Worm (Caenorhabditis elegans): ENCODE results near the gene F59D12.3.
A peak's percentile ranks its signal among the peaks of the same experiment; 100 is the strongest.

Gene F59D12.3

DNA sequence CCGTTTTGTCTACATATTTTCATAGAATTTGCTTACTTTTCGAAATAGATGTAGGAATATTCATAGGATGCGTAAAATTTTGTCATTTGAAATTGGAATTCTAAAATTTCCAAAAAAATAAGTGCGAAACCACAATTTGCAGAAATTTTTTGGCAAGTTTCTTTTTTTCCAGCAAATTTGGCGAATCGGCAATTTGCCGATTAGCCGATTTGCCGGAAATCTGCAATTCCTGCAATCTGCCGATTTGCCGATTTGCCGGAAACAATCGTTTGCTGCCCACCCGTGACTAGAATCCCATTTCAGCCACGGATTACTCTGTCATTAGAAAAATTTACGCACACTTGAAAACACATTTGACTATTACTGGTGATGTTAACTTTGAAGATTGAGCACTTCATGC is 46.5 kb downstream of the F59D12.3 start:
- TF ChIP-seq Y55F3AM.14 (GFP tag; optimal IDR thresholded peaks at IDR 0.05) (no peak), sma-9 (GFP tag; optimal IDR thresholded peaks at IDR 0.05) (peak; percentile 0), sma-9 (tag; optimal IDR thresholded peaks at IDR 0.05) (no peak)

DNA sequence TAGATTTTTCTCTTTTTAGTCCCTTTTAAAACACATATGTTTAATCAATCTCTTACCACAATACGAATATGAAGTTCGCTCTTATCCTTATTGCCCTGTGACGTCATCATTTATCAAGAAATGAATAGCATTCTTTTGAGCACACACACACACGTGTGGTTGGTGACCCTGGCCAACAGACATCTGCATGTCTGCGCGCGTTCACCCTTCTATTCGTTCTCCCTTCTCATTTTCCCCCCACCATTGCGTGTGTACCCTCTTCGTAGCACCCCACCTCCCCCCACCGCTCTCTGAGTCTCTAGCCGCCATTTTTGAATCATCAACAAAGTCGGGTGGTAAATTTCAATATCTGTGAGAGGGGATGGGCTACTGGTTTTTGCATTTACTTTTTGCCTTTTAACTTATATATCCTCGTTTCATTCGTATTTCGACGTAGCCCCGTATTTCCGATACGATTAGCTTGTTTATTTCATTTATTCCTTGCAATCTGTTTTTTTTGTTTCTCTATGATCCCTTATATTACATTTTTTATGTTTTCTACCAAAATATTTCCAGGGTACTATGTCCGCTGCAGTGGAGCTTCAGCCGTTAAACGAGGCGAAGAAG is 50.2 kb downstream of the F59D12.3 start, which contains the start of gene ent-2:
Gene ent-2, plus strand, starts transcription at position 556 of the 606 bp plus-strand sequence.
- TF ChIP-seq lin-39 (tag; optimal IDR thresholded peaks at IDR 0.05) (no peak), nhr-25 (tag; optimal IDR thresholded peaks at IDR 0.05) (no peak), ztf-1 (GFP tag; conservative IDR thresholded peaks at IDR 0.05) (no peak), nhr-12 (tag; optimal IDR thresholded peaks at IDR 0.05) (no peak), nhr-10 (tag; optimal IDR thresholded peaks at IDR 0.05) (no peak), ama-1 (optimal IDR thresholded peaks at IDR 0.05) (no peak), unc-55 (GFP tag; optimal IDR thresholded peaks at IDR 0.05) (peak; percentile 52), sma-3 (GFP tag; optimal IDR thresholded peaks at IDR 0.05) (no peak), lin-11 (tag; optimal IDR thresholded peaks at IDR 0.05) (peak; percentile 67), nhr-129 (tag; optimal IDR thresholded peaks at IDR 0.05) (peak; percentile 36), lin-13 (GFP tag; optimal IDR thresholded peaks at IDR 0.05) (peak; percentile 32), nhr-6 (tag; optimal IDR thresholded peaks at IDR 0.05) (no peak), peb-1 (tag; optimal IDR thresholded peaks at IDR 0.05) (no peak), ceh-82 (tag; optimal IDR thresholded peaks at IDR 0.05) (no peak), unc-39 (tag; optimal IDR thresholded peaks at IDR 0.05) (no peak), mbf-1 (tag; optimal IDR thresholded peaks at IDR 0.05) (no peak), fos-1 (tag; optimal IDR thresholded peaks at IDR 0.05) (no peak), zag-1 (tag; optimal IDR thresholded peaks at IDR 0.05) (no peak), nhr-77 (tag; optimal IDR thresholded peaks at IDR 0.05) (no peak), lsy-2 (tag; optimal IDR thresholded peaks at IDR 0.05) (peak in 1 of 2 experiments; percentile 44), elt-1 (tag; optimal IDR thresholded peaks at IDR 0.05) (no peak), F13H6.1 (tag; optimal IDR thresholded peaks at IDR 0.05) (no peak), aly-2 (tag; optimal IDR thresholded peaks at IDR 0.05) (no peak), dmd-4 (tag; optimal IDR thresholded peaks at IDR 0.05) (no peak), mdl-1 (tag; optimal IDR thresholded peaks at IDR 0.05) (peak in 1 of 2 experiments; percentile 46), snpc-4 (tag; optimal IDR thresholded peaks at IDR 0.05) (no peak), egl-27 (tag; optimal IDR thresholded peaks at IDR 0.05) (no peak), sma-9 (GFP tag; optimal IDR thresholded peaks at IDR 0.05) (peak; percentile 59), sma-9 (tag; optimal IDR thresholded peaks at IDR 0.05) (no peak), nhr-237 (tag; optimal IDR thresholded peaks at IDR 0.05) (no peak), crh-2 (tag; optimal IDR thresholded peaks at IDR 0.05) (peak; percentile 40), blmp-1 (tag; optimal IDR thresholded peaks at IDR 0.05; ENCODE audit: insufficient read depth) (no peak), ztf-4 (tag; optimal IDR thresholded peaks at IDR 0.05) (no peak), nhr-21 (tag; optimal IDR thresholded peaks at IDR 0.05) (no peak), ZK546.5 (tag; optimal IDR thresholded peaks at IDR 0.05) (no peak), ztf-11 (tag; optimal IDR thresholded peaks at IDR 0.05) (no peak), Y55F3AM.14 (GFP tag; optimal IDR thresholded peaks at IDR 0.05) (no peak), unc-62 (GFP tag; optimal IDR thresholded peaks at IDR 0.05) (no peak), sem-4 (tag; optimal IDR thresholded peaks at IDR 0.05) (peak; percentile 36), elt-3 (tag; optimal IDR thresholded peaks at IDR 0.05) (no peak), C34F6.9 (tag; optimal IDR thresholded peaks at IDR 0.05) (peak; percentile 44), R02D3.7 (tag; optimal IDR thresholded peaks at IDR 0.05) (no peak), nhr-11 (tag; optimal IDR thresholded peaks at IDR 0.05) (no peak), gmeb-1 (tag; optimal IDR thresholded peaks at IDR 0.05) (no peak), mab-5 (tag; optimal IDR thresholded peaks at IDR 0.05) (peak; percentile 5)
